Worm (Caenorhabditis elegans): Measurements from ENCODE around the gene ZK867.2.
A peak's percentile ranks its signal among the peaks of the same experiment; 100 is the strongest.

ZK867.2 gene

ce11 chrX:7204175-7204574, 2.3 kb upstream of the ZK867.2 start:
- TF ChIP-seq fos-1 (tag; optimal IDR thresholded peaks at IDR 0.05) (no peak), ceh-44 (GFP tag; IDR thresholded peaks at IDR 0.05) (no peak), daf-8 (GFP tag; IDR thresholded peaks at IDR 0.05) (no peak), ama-1 (optimal IDR thresholded peaks at IDR 0.05) (no peak), hlh-30 (tag; optimal IDR thresholded peaks at IDR 0.05; ENCODE audit: insufficient read depth) (no peak), mxl-3 (GFP tag; optimal IDR thresholded peaks at IDR 0.05) (no peak)

ce11 chrX:7205195-7205594, 1.3 kb upstream of the ZK867.2 start, which contains the start of gene C55B6.5:
Gene C55B6.5, minus strand, starts transcription at chrX:7205295.
- no peak for TF ChIP-seq aha-1 (tag)
- no peak for TF ChIP-seq nhr-77 (tag; optimal IDR thresholded peaks at IDR 0.05)
- TF ChIP-seq ceh-44 (GFP tag; IDR thresholded peaks at IDR 0.05), result no peak
- no peak for TF ChIP-seq nhr-10 (tag; optimal IDR thresholded peaks at IDR 0.05)
- no peak for TF ChIP-seq attf-4 (tag; optimal IDR thresholded peaks at IDR 0.05)
- no peak for TF ChIP-seq cey-2 (tag; optimal IDR thresholded peaks at IDR 0.05; ENCODE audit: borderline replicate concordance, insufficient read depth)
- no peak for TF ChIP-seq snpc-4 (tag; optimal IDR thresholded peaks at IDR 0.05)
- no peak for TF ChIP-seq daf-12 (tag; optimal IDR thresholded peaks at IDR 0.05)
- no peak for TF ChIP-seq Y5F2A.4 (GFP tag; optimal IDR thresholded peaks at IDR 0.05)
- TF ChIP-seq pha-4 (GFP tag; IDR thresholded peaks at IDR 0.05), result no peak
- no peak for TF ChIP-seq pha-4 (tag; optimal IDR thresholded peaks at IDR 0.05)
- TF ChIP-seq hif-1 (tag; optimal IDR thresholded peaks at IDR 0.05), result no peak
- TF ChIP-seq snpc-1.2 (GFP tag; IDR thresholded peaks at IDR 0.05), result no peak
- no peak for TF ChIP-seq ceh-62 (tag; optimal IDR thresholded peaks at IDR 0.05)
- no peak for TF ChIP-seq dmd-8 (GFP tag; IDR thresholded peaks at IDR 0.05)
- TF ChIP-seq unc-130 (GFP tag; optimal IDR thresholded peaks at IDR 0.05), result no peak
- no peak for TF ChIP-seq set-16 (GFP tag; IDR thresholded peaks at IDR 0.05)
- TF ChIP-seq hmg-1.1 (GFP tag; IDR thresholded peaks at IDR 0.05), result no peak
- TF ChIP-seq daf-16 (GFP tag; optimal IDR thresholded peaks at IDR 0.05), result no peak
- TF ChIP-seq daf-16 (tag; optimal IDR thresholded peaks at IDR 0.05), result no peak

- TF ChIP-seq lin-39 (tag; optimal IDR thresholded peaks at IDR 0.05) (no peak), aha-1 (tag) (peak; percentile 34), pqm-1 (tag; optimal IDR thresholded peaks at IDR 0.05) (no peak), ceh-32 (tag; optimal IDR thresholded peaks at IDR 0.05; ENCODE audit: poor library complexity) (no peak)
These were observed 2.6 kb downstream of the ZK867.2 start for ce11 chrX:7209151-7209550.

- TF ChIP-seq ceh-62 (tag; optimal IDR thresholded peaks at IDR 0.05), result no peak
- peak; percentile 44 for TF ChIP-seq hlh-11 (tag; optimal IDR thresholded peaks at IDR 0.05)
- TF ChIP-seq mxl-3 (GFP tag; optimal IDR thresholded peaks at IDR 0.05), result peak; percentile 32
- no peak for TF ChIP-seq mxl-2 (GFP tag; conservative IDR thresholded peaks at IDR 0.05)
- peak; percentile 15 for TF ChIP-seq hlh-30 (tag; optimal IDR thresholded peaks at IDR 0.05; ENCODE audit: insufficient read depth)
- no peak for TF ChIP-seq ztf-7 (tag; optimal IDR thresholded peaks at IDR 0.05)
- no peak for TF ChIP-seq T26A8.4 (GFP tag; IDR thresholded peaks at IDR 0.05)
- TF ChIP-seq Y48G9A.11 (GFP tag; IDR thresholded peaks at IDR 0.05), result no peak
- no peak for TF ChIP-seq dmd-9 (GFP tag; IDR thresholded peaks at IDR 0.05)
- no peak for TF ChIP-seq lir-3 (tag; optimal IDR thresholded peaks at IDR 0.05)
- TF ChIP-seq nhr-11 (tag; optimal IDR thresholded peaks at IDR 0.05), result peak; percentile 6
These were observed 4.1 kb downstream of the ZK867.2 start for ce11 chrX:7210467-7211107.
